Fruit fly (Drosophila melanogaster) whole organism, embryonic: ENCODE data around the gene CG13699.

Experiments used
- B-H1 ChIP-seq: fragments of 200-800 bp; sonication (Bioruptor generic); IDR thresholded peaks from 3 replicates; pipeline ENCODE4 v1.3.6; 2022; ENCODE audit warnings: missing biosample characterization, missing genetic modification characterization
- Bgb ChIP-seq: fragments of 200-800 bp; sonication (Bioruptor generic); IDR thresholded peaks from 2 replicates; pipeline ENCODE4 v1.3.6; 2022; ENCODE audit warnings: missing biosample characterization, missing genetic modification characterization; ENCODE audit not compliant: partially characterized antibody
- CG11723 ChIP-seq: fragments of 200-800 bp; sonication (Bioruptor generic); optimal IDR thresholded peaks from 2 replicates; lab custom pipeline; 2017; ENCODE audit warnings: missing biosample characterization, mild to moderate bottlenecking, missing genetic modification characterization
- CG12219 ChIP-seq: fragments of 200-800 bp; sonication (Bioruptor generic); optimal IDR thresholded peaks from 3 replicates; lab custom pipeline; 2018; ENCODE audit warnings: missing biosample characterization, mild to moderate bottlenecking, missing genetic modification characterization
- CG12769 ChIP-seq: fragments of 200-800 bp; sonication (Bioruptor generic); optimal IDR thresholded peaks from 2 replicates; lab custom pipeline; 2019; ENCODE audit warnings: missing biosample characterization, mild to moderate bottlenecking, missing genetic modification characterization, moderate library complexity
- CG13624 ChIP-seq: fragments of 200-800 bp; sonication (Bioruptor generic); optimal IDR thresholded peaks from 2 replicates; lab custom pipeline; 2016; ENCODE audit warnings: missing biosample characterization, missing genetic modification characterization
- CG14441 ChIP-seq: fragments of 200-800 bp; sonication (Bioruptor generic); IDR thresholded peaks from 2 replicates; pipeline ENCODE4 v1.3.6; 2022; ENCODE audit warnings: missing biosample characterization, missing genetic modification characterization
- CG15601 ChIP-seq: fragments of 200-800 bp; sonication (Bioruptor generic); optimal IDR thresholded peaks from 3 replicates; lab custom pipeline; 2019; ENCODE audit warnings: missing biosample characterization, mild to moderate bottlenecking, missing genetic modification characterization, moderate library complexity
- CG17328 ChIP-seq: fragments of 200-800 bp; sonication (Bioruptor generic); IDR thresholded peaks from 2 replicates; pipeline ENCODE4 v1.3.6; 2022; ENCODE audit warnings: missing biosample characterization, missing genetic modification characterization
- CG17802 ChIP-seq: fragments of 200-800 bp; sonication (Bioruptor generic); optimal IDR thresholded peaks from 2 replicates; lab custom pipeline; 2018; ENCODE audit warnings: missing biosample characterization, mild to moderate bottlenecking, missing genetic modification characterization, moderate library complexity
- CG1792 ChIP-seq: fragments of 200-800 bp; sonication (Bioruptor generic); optimal IDR thresholded peaks from 2 replicates; lab custom pipeline; 2016; ENCODE audit warnings: missing biosample characterization, missing genetic modification characterization
- CG18599 ChIP-seq: fragments of 200-800 bp; sonication (Bioruptor generic); optimal IDR thresholded peaks from 3 replicates; lab custom pipeline; 2017; ENCODE audit warnings: missing biosample characterization, missing genetic modification characterization, mild to moderate bottlenecking, moderate library complexity, missing genetic modification reagents
- CG2202 ChIP-seq: fragments of 200-800 bp; sonication (Bioruptor generic); optimal IDR thresholded peaks from 2 replicates; lab custom pipeline; 2018; ENCODE audit warnings: missing biosample characterization, mild to moderate bottlenecking, missing genetic modification characterization
- CG2712 ChIP-seq: fragments of 200-800 bp; optimal IDR thresholded peaks from 3 replicates; lab custom pipeline; 2019; ENCODE audit warnings: missing biosample characterization, mild to moderate bottlenecking, missing genetic modification characterization, moderate library complexity
- CG32767 ChIP-seq: fragments of 200-800 bp; sonication (Bioruptor generic); IDR thresholded peaks from 2 replicates; pipeline ENCODE4 v1.3.6; 2022; ENCODE audit warnings: missing biosample characterization, missing genetic modification characterization
- CG33213 ChIP-seq: fragments of 200-800 bp; sonication (Bioruptor generic); optimal IDR thresholded peaks from 3 replicates; lab custom pipeline; 2016; ENCODE audit warnings: missing biosample characterization, missing genetic modification characterization
- CG3838 ChIP-seq: fragments of 200-800 bp; sonication (Bioruptor generic); optimal IDR thresholded peaks from 3 replicates; lab custom pipeline; 2016; ENCODE audit warnings: missing biosample characterization, missing genetic modification characterization
- CG4707 ChIP-seq: fragments of 200-800 bp; sonication (Bioruptor generic); optimal IDR thresholded peaks from 2 replicates; lab custom pipeline; 2018; ENCODE audit warnings: missing biosample characterization, mild to moderate bottlenecking, missing genetic modification characterization, moderate library complexity
- CG5245 ChIP-seq: fragments of 200-800 bp; sonication (Bioruptor generic); optimal IDR thresholded peaks from 3 replicates; lab custom pipeline; 2016; ENCODE audit warnings: missing biosample characterization, missing genetic modification characterization
- CG6689 ChIP-seq: fragments of 200-800 bp; sonication (Bioruptor generic); IDR thresholded peaks from 2 replicates; pipeline ENCODE4 v1.3.6; 2022; ENCODE audit warnings: missing biosample characterization, missing genetic modification characterization
- CHES-1-like ChIP-seq: fragments of 200-800 bp; sonication (Bioruptor generic); optimal IDR thresholded peaks from 2 replicates; lab custom pipeline; 2016; ENCODE audit warnings: missing biosample characterization, missing genetic modification characterization
- Elba2 ChIP-seq: fragments of 200-800 bp; sonication (Bioruptor generic); optimal IDR thresholded peaks from 3 replicates; lab custom pipeline; 2016; ENCODE audit warnings: missing biosample characterization, missing genetic modification characterization
- Fer1 ChIP-seq: fragments of 200-800 bp; sonication (Bioruptor generic); optimal IDR thresholded peaks from 2 replicates; lab custom pipeline; 2017; ENCODE audit warnings: missing biosample characterization, mild to moderate bottlenecking, missing genetic modification characterization
- Fer3 ChIP-seq: fragments of 200-800 bp; sonication (Bioruptor generic); optimal IDR thresholded peaks from 2 replicates; lab custom pipeline; 2018; ENCODE audit warnings: missing biosample characterization, mild to moderate bottlenecking, missing genetic modification characterization, moderate library complexity
- Hand ChIP-seq: fragments of 200-800 bp; sonication (Bioruptor generic); optimal IDR thresholded peaks from 2 replicates; lab custom pipeline; 2017; ENCODE audit warnings: mild to moderate bottlenecking, missing biosample characterization, missing genetic modification reagents, missing genetic modification characterization
- HmgD ChIP-seq: fragments of 200-800 bp; sonication (Bioruptor generic); optimal IDR thresholded peaks from 3 replicates; lab custom pipeline; 2016; ENCODE audit warnings: missing biosample characterization, missing genetic modification characterization
- Med ChIP-seq: fragments of 200-800 bp; sonication (Bioruptor generic); peaks from one replicate; lab custom pipeline; 2016; ENCODE audit warnings: missing biosample characterization, missing genetic modification characterization, mild to moderate bottlenecking, inconsistent platforms, moderate library complexity
- Nf-YB ChIP-seq: fragments of 200-800 bp; sonication (Bioruptor generic); optimal IDR thresholded peaks from 3 replicates; lab custom pipeline; 2019; ENCODE audit warnings: missing biosample characterization, mild to moderate bottlenecking, missing genetic modification characterization, moderate library complexity
- Nf-YC ChIP-seq: fragments of 200-800 bp; optimal IDR thresholded peaks from 3 replicates; lab custom pipeline; 2019; ENCODE audit warnings: missing biosample characterization, mild to moderate bottlenecking, missing genetic modification characterization, moderate library complexity
- Sox102F ChIP-seq: fragments of 200-800 bp; sonication (Bioruptor generic); optimal IDR thresholded peaks from 2 replicates; lab custom pipeline; 2018; ENCODE audit warnings: missing biosample characterization, mild to moderate bottlenecking, missing genetic modification characterization, moderate library complexity
- Taf1 ChIP-seq: fragments of 200-800 bp; sonication (Bioruptor generic); IDR thresholded peaks from 2 replicates; pipeline ENCODE4 v1.3.6; 2022; ENCODE audit warnings: missing biosample characterization, missing genetic modification characterization
- corto ChIP-seq: fragments of 200-800 bp; sonication (Bioruptor generic); optimal IDR thresholded peaks from 2 replicates; lab custom pipeline; 2016; ENCODE audit warnings: missing biosample characterization, mild to moderate bottlenecking, missing genetic modification characterization, moderate library complexity
- dati ChIP-seq: fragments of 200-800 bp; sonication (Bioruptor generic); IDR thresholded peaks from 2 replicates; pipeline ENCODE4 v1.3.6; 2022; ENCODE audit warnings: missing biosample characterization, missing genetic modification characterization
- dimm ChIP-seq: fragments of 200-800 bp; sonication (Bioruptor generic); IDR thresholded peaks from 2 replicates; pipeline ENCODE4 v1.3.6; 2022; ENCODE audit warnings: missing biosample characterization, missing genetic modification characterization
- dmrt99B ChIP-seq: fragments of 200-800 bp; sonication (Bioruptor generic); optimal IDR thresholded peaks from 2 replicates; lab custom pipeline; 2018; ENCODE audit warnings: missing biosample characterization, mild to moderate bottlenecking, missing genetic modification characterization, moderate library complexity
- h ChIP-seq: fragments of >200 bp; optimal IDR thresholded peaks from 2 replicates; lab custom pipeline; 2017
- ind ChIP-seq: fragments of 200-800 bp; sonication (Bioruptor generic); optimal IDR thresholded peaks from 3 replicates; lab custom pipeline; 2016; ENCODE audit warnings: missing biosample characterization, missing genetic modification characterization
- jing ChIP-seq: fragments of 200-800 bp; sonication (Bioruptor generic); optimal IDR thresholded peaks from 2 replicates; lab custom pipeline; 2018; ENCODE audit warnings: missing biosample characterization, mild to moderate bottlenecking, missing genetic modification characterization
- klu ChIP-seq: fragments of 200-800 bp; sonication (Bioruptor generic); IDR thresholded peaks from 2 replicates; pipeline ENCODE4 v1.3.6; 2022; ENCODE audit warnings: missing biosample characterization, missing genetic modification characterization
- kni ChIP-seq: fragments of 200-800 bp; sonication (Bioruptor generic); optimal IDR thresholded peaks from 3 replicates; lab custom pipeline; 2017; ENCODE audit warnings: mild to moderate bottlenecking, missing biosample characterization, missing genetic modification reagents, missing genetic modification characterization
- mam ChIP-seq: fragments of 200-800 bp; sonication (Bioruptor generic); optimal IDR thresholded peaks from 3 replicates; lab custom pipeline; 2016; ENCODE audit warnings: missing biosample characterization, missing genetic modification characterization
- run ChIP-seq: fragments of 200-800 bp; sonication (Bioruptor generic); optimal IDR thresholded peaks from 3 replicates; lab custom pipeline; 2018; ENCODE audit warnings: missing biosample characterization, mild to moderate bottlenecking, missing genetic modification characterization
- sd ChIP-seq: fragments of 200-800 bp; sonication (Bioruptor generic); optimal IDR thresholded peaks from 3 replicates; lab custom pipeline; 2018; ENCODE audit warnings: missing biosample characterization, mild to moderate bottlenecking, missing genetic modification characterization, moderate library complexity
- sens ChIP-seq: fragments of 200-800 bp; sonication (Bioruptor generic); peaks from one replicate; lab custom pipeline; 2016; ENCODE audit warnings: missing biosample characterization, missing genetic modification characterization
- sob ChIP-seq: fragments of 200-800 bp; sonication (Bioruptor generic); IDR thresholded peaks from 2 replicates; pipeline ENCODE4 v1.3.6; 2022; ENCODE audit warnings: missing biosample characterization, missing genetic modification characterization
- sug ChIP-seq: fragments of 200-800 bp; optimal IDR thresholded peaks from 2 replicates; lab custom pipeline; 2019; ENCODE audit warnings: missing biosample characterization, mild to moderate bottlenecking, missing genetic modification characterization, moderate library complexity
- tup ChIP-seq: fragments of 200-800 bp; sonication (Bioruptor generic); optimal IDR thresholded peaks from 2 replicates; lab custom pipeline; 2016; ENCODE audit warnings: missing biosample characterization, mild to moderate bottlenecking, missing genetic modification characterization, moderate library complexity
- unpg ChIP-seq: fragments of 200-800 bp; sonication (Bioruptor generic); optimal IDR thresholded peaks from 3 replicates; lab custom pipeline; 2018; ENCODE audit warnings: missing biosample characterization, mild to moderate bottlenecking, missing genetic modification characterization, moderate library complexity
- z ChIP-seq: fragments of 200-800 bp; sonication (Bioruptor generic); IDR thresholded peaks from 3 replicates; pipeline ENCODE4 v1.3.6; 2022; ENCODE audit warnings: missing biosample characterization, missing genetic modification characterization

CG13699 gene

dm6 chr3L:18114038-18114926 is 48.0 kb downstream of the CG13699 start (continued):
- peak; percentile 26; the same call in 1 of the 2 replicates for TF ChIP-seq CG17328
- peak; percentile 79 for TF ChIP-seq CG18599
- peak; percentile 49 for TF ChIP-seq CG12219
- peak; percentile 52 for TF ChIP-seq sd (tag; lab: Kevin White, UChicago)
- no peak for TF ChIP-seq B-H1
- TF ChIP-seq CG4707 (GFP tag; lab: Kevin White, UChicago), result peak; percentile 35
- no peak for TF ChIP-seq h
- peak; percentile 77 for TF ChIP-seq dmrt99B
- no peak for TF ChIP-seq jing (GFP tag; lab: Kevin White, UChicago)
- no peak for TF ChIP-seq CG1792 (GFP tag; lab: Kevin White, UChicago)
- TF ChIP-seq klu (GFP tag; lab: Robert Waterston, UW), result no peak
- no peak for TF ChIP-seq Hand (GFP tag; lab: Kevin White, UChicago)
- TF ChIP-seq Sox102F, result peak; percentile 76
- TF ChIP-seq CG6689 (GFP tag; lab: Robert Waterston, UW), result no peak; the same call in 1 of the 2 replicates
- no peak for TF ChIP-seq CG2202 (tag; lab: Kevin White, UChicago)
- no peak for TF ChIP-seq CG14441
- peak; percentile 26 for TF ChIP-seq kni (GFP tag; lab: Kevin White, UChicago)
- peak; percentile 55 for TF ChIP-seq sug (tag; lab: Kevin White, UChicago)
- no peak for TF ChIP-seq CHES-1-like (GFP tag; lab: Kevin White, UChicago)
- TF ChIP-seq z (GFP tag; lab: Robert Waterston, UW), result no peak
- TF ChIP-seq Nf-YB (GFP tag; lab: Kevin White, UChicago), result peak; percentile 15
- TF ChIP-seq CG15601 (tag; lab: Kevin White, UChicago), result no peak
- TF ChIP-seq Nf-YC (tag; lab: Kevin White, UChicago), result no peak
- peak; percentile 10 for TF ChIP-seq CG13624
- no peak for TF ChIP-seq ind (GFP tag; lab: Kevin White, UChicago)
- TF ChIP-seq Fer3, result peak; percentile 30
- TF ChIP-seq dati (GFP tag; lab: Robert Waterston, UW), result no peak
- TF ChIP-seq CG2712 (tag; lab: Kevin White, UChicago), result peak; percentile 33
- TF ChIP-seq CG17802 (tag; lab: Kevin White, UChicago), result no peak
- no peak for TF ChIP-seq CG3838 (GFP tag; lab: Kevin White, UChicago)
- TF ChIP-seq mam (GFP tag; lab: Kevin White, UChicago), result peak; percentile 26
- TF ChIP-seq dimm (GFP tag; lab: Robert Waterston, UW), result no peak
- peak; percentile 54 for TF ChIP-seq run (tag; lab: Kevin White, UChicago)
- TF ChIP-seq CG12769 (tag; lab: Kevin White, UChicago), result peak; percentile 48
- peak; percentile 85 for TF ChIP-seq sens (GFP tag; lab: Kevin White, UChicago)
- TF ChIP-seq corto (GFP tag; lab: Kevin White, UChicago), result no peak
- TF ChIP-seq HmgD (GFP tag; lab: Kevin White, UChicago), result peak; percentile 43
- TF ChIP-seq Med, result peak; percentile 92
- no peak for TF ChIP-seq Elba2 (GFP tag; lab: Kevin White, UChicago)
- TF ChIP-seq CG11723, result no peak
- peak; percentile 7 for TF ChIP-seq CG33213 (GFP tag; lab: Kevin White, UChicago)
- TF ChIP-seq CG32767 (GFP tag; lab: Robert Waterston, UW), result no peak
- TF ChIP-seq tup (GFP tag; lab: Kevin White, UChicago), result no peak
- TF ChIP-seq Taf1 (GFP tag; lab: Robert Waterston, UW), result 0 out of 2 replicates have a peak, but pooled peaks have one; percentile 26
- TF ChIP-seq CG5245 (GFP tag; lab: Kevin White, UChicago), result peak; percentile 35
- TF ChIP-seq Fer1 (GFP tag; lab: Kevin White, UChicago), result no peak
- TF ChIP-seq unpg (GFP tag; lab: Kevin White, UChicago), result peak; percentile 40
- TF ChIP-seq Bgb, result peak; percentile 44; the same call in 1 of the 2 replicates
- no peak for TF ChIP-seq sob (GFP tag; lab: Robert Waterston, UW)
